Fruit fly (Drosophila melanogaster): ENCODE results near the gene MSAmiP.

dm6 chr3R:16850688-16851491 is 45.2 kb downstream of the MSAmiP start:
- TF ChIP-seq CG3032 (tag; optimal IDR thresholded peaks at IDR 0.05): no peak
- TF ChIP-seq net (GFP tag; optimal IDR thresholded peaks at IDR 0.05): no peak
- no peak for TF ChIP-seq dac (GFP tag; optimal IDR thresholded peaks at IDR 0.05)
- no peak for TF ChIP-seq Blimp-1 (GFP tag; optimal IDR thresholded peaks at IDR 0.05)
- no peak for TF ChIP-seq achi (GFP tag; optimal IDR thresholded peaks at IDR 0.05)
- TF ChIP-seq CG11902 (GFP tag; optimal IDR thresholded peaks at IDR 0.05): no peak
- no peak for TF ChIP-seq dsx (GFP tag; optimal IDR thresholded peaks at IDR 0.05; ENCODE audit: poor library complexity, severe bottlenecking)
- TF ChIP-seq CG16779 (tag; optimal IDR thresholded peaks at IDR 0.05): no peak
- no peak for TF ChIP-seq Gug (GFP tag; IDR thresholded peaks at IDR 0.05)
- no peak for TF ChIP-seq CG9139 (GFP tag; optimal IDR thresholded peaks at IDR 0.05)
- no peak for TF ChIP-seq ss (GFP tag; optimal IDR thresholded peaks at IDR 0.05)
- no peak for TF ChIP-seq Smox (GFP tag; optimal IDR thresholded peaks at IDR 0.05)
- TF ChIP-seq fkh (GFP tag; optimal IDR thresholded peaks at IDR 0.05): no peak
- no peak for TF ChIP-seq Sox102F (GFP tag; optimal IDR thresholded peaks at IDR 0.05)

Measured in whole organism, prepupa.